Worm (Caenorhabditis elegans): ENCODE data around the gene Y41C4A.9.

Gene Y41C4A.9

ce11 chrIII:11689303-11689702 lies 29.1 kb downstream of the Y41C4A.9 start (continued):
- TF ChIP-seq snpc-4 (GFP tag; optimal IDR thresholded peaks at IDR 0.05) (no peak), snpc-4 (tag; optimal IDR thresholded peaks at IDR 0.05) (peak in 1 of 4 experiments; percentile 33), snpc-1.3 (tag; optimal IDR thresholded peaks at IDR 0.05; ENCODE audit: insufficient read depth) (no peak), lin-26 (GFP tag; IDR thresholded peaks at IDR 0.05) (peak; percentile 20; the same call in 1 of the 2 replicates)

DNA sequence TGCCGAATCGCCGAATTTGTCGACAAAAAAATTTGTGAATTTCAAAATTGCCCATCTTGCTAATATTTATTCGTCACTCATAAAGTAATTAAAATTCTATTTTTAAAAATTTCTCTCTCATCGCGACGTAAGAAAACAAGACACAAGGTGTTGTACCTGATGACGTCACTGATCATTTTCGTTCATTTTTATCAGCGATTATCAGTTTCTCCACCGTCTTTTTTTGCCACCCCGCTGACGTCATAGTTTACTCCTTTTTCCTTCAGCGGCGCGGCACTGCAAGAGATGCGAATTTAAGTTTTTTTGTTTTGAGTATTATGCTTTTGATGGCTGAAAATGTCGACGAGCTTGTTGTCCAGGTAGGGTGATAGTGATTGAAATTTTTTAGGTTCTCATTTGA lies 33.7 kb downstream of the Y41C4A.9 start:
- TF ChIP-seq ZK185.1 (tag; optimal IDR thresholded peaks at IDR 0.05; ENCODE audit: poor library complexity, severe bottlenecking) (no peak), zfh-2 (GFP tag; conservative IDR thresholded peaks at IDR 0.05) (no peak), nhr-27 (tag; optimal IDR thresholded peaks at IDR 0.05) (no peak), Y56A3A.18 (GFP tag; IDR thresholded peaks at IDR 0.05) (no peak), F55B11.4 (tag; optimal IDR thresholded peaks at IDR 0.05; ENCODE audit: borderline replicate concordance, insufficient read depth) (no peak), dpl-1 (GFP tag; optimal IDR thresholded peaks at IDR 0.05) (no peak), lin-26 (GFP tag; IDR thresholded peaks at IDR 0.05) (no peak), F57C9.4 (tag; optimal IDR thresholded peaks at IDR 0.05) (no peak), gei-17 (GFP tag; optimal IDR thresholded peaks at IDR 0.05) (no peak), ztf-18 (tag; optimal IDR thresholded peaks at IDR 0.05) (no peak), unc-62 (GFP tag; optimal IDR thresholded peaks at IDR 0.05) (no peak), bed-1 (GFP tag; IDR thresholded peaks at IDR 0.05) (no peak), B0261.1 (tag; optimal IDR thresholded peaks at IDR 0.05) (no peak), tlf-1 (GFP tag; optimal IDR thresholded peaks at IDR 0.05) (no peak), F37B4.10 (GFP tag; IDR thresholded peaks at IDR 0.05) (no peak), attf-6 (GFP tag; IDR thresholded peaks at IDR 0.05) (no peak), dpff-1 (tag; optimal IDR thresholded peaks at IDR 0.05) (no peak), madf-8 (GFP tag; conservative IDR thresholded peaks at IDR 0.05) (no peak), ceh-40 (GFP tag; IDR thresholded peaks at IDR 0.05) (no peak), tbp1 (GFP tag; optimal IDR thresholded peaks at IDR 0.05) (peak; percentile 30), F33H1.4 (GFP tag; IDR thresholded peaks at IDR 0.05) (no peak), F10E7.11 (tag; optimal IDR thresholded peaks at IDR 0.05) (no peak), madf-10 (tag; optimal IDR thresholded peaks at IDR 0.05) (peak; percentile 7), snpc-3.4 (tag; optimal IDR thresholded peaks at IDR 0.05) (no peak), attf-5 (GFP tag; optimal IDR thresholded peaks at IDR 0.05) (no peak), hmg-20 (GFP tag; IDR thresholded peaks at IDR 0.05) (no peak), F52B5.7 (tag; optimal IDR thresholded peaks at IDR 0.05) (no peak), ztf-3 (GFP tag; optimal IDR thresholded peaks at IDR 0.05) (no peak), F22D6.2 (tag; optimal IDR thresholded peaks at IDR 0.05) (no peak), F57A8.1 (GFP tag; optimal IDR thresholded peaks at IDR 0.05) (no peak), aptf-3 (GFP tag; IDR thresholded peaks at IDR 0.05) (no peak), zim-3 (tag; optimal IDR thresholded peaks at IDR 0.05) (no peak), K11D2.4 (GFP tag; IDR thresholded peaks at IDR 0.05) (no peak), ztf-6 (GFP tag; IDR thresholded peaks at IDR 0.05) (no peak), Y79H2A.3 (GFP tag; conservative IDR thresholded peaks at IDR 0.05) (no peak), ceh-58 (GFP tag; IDR thresholded peaks at IDR 0.05) (no peak), attf-3 (GFP tag; conservative IDR thresholded peaks at IDR 0.05) (no peak), nhr-80 (tag; optimal IDR thresholded peaks at IDR 0.05) (peak; percentile 67), efl-1 (GFP tag; optimal IDR thresholded peaks at IDR 0.05) (no peak), lag-1 (GFP tag; IDR thresholded peaks at IDR 0.05) (no peak), lsy-27 (tag; optimal IDR thresholded peaks at IDR 0.05; ENCODE audit: borderline replicate concordance, insufficient read depth) (no peak), Y67H2A.10 (GFP tag; conservative IDR thresholded peaks at IDR 0.05) (no peak), atf-7 (tag; optimal IDR thresholded peaks at IDR 0.05) (peak; percentile 96), D2030.7 (GFP tag; IDR thresholded peaks at IDR 0.05) (no peak), let-607 (tag; optimal IDR thresholded peaks at IDR 0.05) (peak in 1 of 2 experiments; percentile 5)

Measured in whole organism, young adult.